Fruit fly (Drosophila melanogaster): Measurements from ENCODE around the gene Aplip1.

Gene Aplip1

DNA sequence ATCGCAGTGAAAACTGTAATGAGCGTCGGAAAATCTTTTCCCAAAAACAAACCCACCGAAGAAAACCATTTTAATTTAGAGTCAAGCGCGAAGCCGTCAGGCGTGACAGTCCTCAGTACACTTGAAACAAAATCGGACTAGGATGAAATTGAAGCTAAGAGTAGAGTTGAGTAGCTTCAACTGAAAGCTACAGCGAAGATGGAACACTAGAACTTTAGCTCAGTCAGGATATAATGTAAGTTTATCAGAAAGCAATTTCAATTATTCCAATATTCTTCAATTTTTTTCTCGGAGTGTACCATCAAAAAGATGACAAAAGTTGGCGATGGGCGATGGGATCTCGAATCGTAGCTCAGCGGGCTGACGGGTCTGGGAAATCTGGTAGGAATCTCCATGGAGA lies 20.3 kb downstream of the Aplip1 start (continued):
- TF ChIP-seq Bteb2 (GFP tag; optimal IDR thresholded peaks at IDR 0.05): no peak
- TF ChIP-seq Fer3 (tag; optimal IDR thresholded peaks at IDR 0.05): peak; percentile 42
- no peak for TF ChIP-seq CG13624 (GFP tag; optimal IDR thresholded peaks at IDR 0.05)
- peak; percentile 33 for TF ChIP-seq CG33213 (GFP tag; optimal IDR thresholded peaks at IDR 0.05)
- no peak for TF ChIP-seq Oaz (GFP tag; IDR thresholded peaks at IDR 0.05)
- peak; percentile 49 for TF ChIP-seq ind (GFP tag; optimal IDR thresholded peaks at IDR 0.05)
- TF ChIP-seq Sry-δ (GFP tag; optimal IDR thresholded peaks at IDR 0.05): peak; percentile 0
- peak; percentile 59; the same call in 1 of the 2 replicates for TF ChIP-seq CG6689 (GFP tag; IDR thresholded peaks at IDR 0.05)
- TF ChIP-seq CG14014 (GFP tag; IDR thresholded peaks at IDR 0.05): no peak
- TF ChIP-seq az2 (GFP tag; optimal IDR thresholded peaks at IDR 0.05): no peak
- no peak for TF ChIP-seq E2f2 (GFP tag; IDR thresholded peaks at IDR 0.05)
- peak; percentile 18 for TF ChIP-seq CG18476 (GFP tag; optimal IDR thresholded peaks at IDR 0.05)
- TF ChIP-seq CG34376 (GFP tag; optimal IDR thresholded peaks at IDR 0.05): no peak
- TF ChIP-seq wek (GFP tag; optimal IDR thresholded peaks at IDR 0.05): no peak
- TF ChIP-seq Chrac-16 (GFP tag; optimal IDR thresholded peaks at IDR 0.05): peak; percentile 17
- TF ChIP-seq Pdp1 (GFP tag; optimal IDR thresholded peaks at IDR 0.05): peak; percentile 11 to 14
- no peak for TF ChIP-seq ash1 (GFP tag; optimal IDR thresholded peaks at IDR 0.05)
- no peak for TF ChIP-seq gro (GFP tag; optimal IDR thresholded peaks at IDR 0.05)
- no peak for TF ChIP-seq CG9437 (GFP tag; optimal IDR thresholded peaks at IDR 0.05)
- TF ChIP-seq nmo (GFP tag; optimal IDR thresholded peaks at IDR 0.05): peak; percentile 55
- TF ChIP-seq usp (GFP tag; optimal IDR thresholded peaks at IDR 0.05): no peak
- TF ChIP-seq kni (GFP tag; optimal IDR thresholded peaks at IDR 0.05): no peak
- no peak for TF ChIP-seq Stat92E (GFP tag; optimal IDR thresholded peaks at IDR 0.05)
- TF ChIP-seq CG3726 (GFP tag; IDR thresholded peaks at IDR 0.05): no peak
- peak; percentile 29 for TF ChIP-seq esg (GFP tag; conservative IDR thresholded peaks at IDR 0.05)
- no peak for TF ChIP-seq tna (GFP tag; IDR thresholded peaks at IDR 0.05; ENCODE audit: partially characterized antibody)
- no peak for TF ChIP-seq Usf (GFP tag; optimal IDR thresholded peaks at IDR 0.05)
- TF ChIP-seq wdn (GFP tag; IDR thresholded peaks at IDR 0.05): no peak
- no peak for TF ChIP-seq Drgx (GFP tag; IDR thresholded peaks at IDR 0.05)
- peak; percentile 19 for TF ChIP-seq CG7556 (GFP tag; optimal IDR thresholded peaks at IDR 0.05)
- no peak for TF ChIP-seq CG1792 (GFP tag; optimal IDR thresholded peaks at IDR 0.05)
- no peak for TF ChIP-seq CG14667 (GFP tag; IDR thresholded peaks at IDR 0.05)
- peak; percentile 56 for TF ChIP-seq CG8388 (GFP tag; optimal IDR thresholded peaks at IDR 0.05)
- TF ChIP-seq B-H2 (GFP tag; optimal IDR thresholded peaks at IDR 0.05): no peak
- no peak for TF ChIP-seq sna (GFP tag; IDR thresholded peaks at IDR 0.05; ENCODE audit: partially characterized antibody)
- TF ChIP-seq ato (GFP tag; IDR thresholded peaks at IDR 0.05; ENCODE audit: partially characterized antibody): no peak
- TF ChIP-seq CG16813 (GFP tag; IDR thresholded peaks at IDR 0.05; ENCODE audit: partially characterized antibody): no peak
- TF ChIP-seq Elba2 (GFP tag; optimal IDR thresholded peaks at IDR 0.05): no peak
- TF ChIP-seq pb (GFP tag; optimal IDR thresholded peaks at IDR 0.05): no peak
- TF ChIP-seq Abd-B (GFP tag; optimal IDR thresholded peaks at IDR 0.05): peak; percentile 14
- no peak for TF ChIP-seq kah (GFP tag; optimal IDR thresholded peaks at IDR 0.05)
- peak; percentile 48 for TF ChIP-seq CG15696 (tag; optimal IDR thresholded peaks at IDR 0.05)
- peak; percentile 53 for TF ChIP-seq tin (GFP tag; optimal IDR thresholded peaks at IDR 0.05)
- TF ChIP-seq CG11456 (GFP tag; IDR thresholded peaks at IDR 0.05): no peak
- TF ChIP-seq zf30C (GFP tag; optimal IDR thresholded peaks at IDR 0.05): no peak
- TF ChIP-seq HLHmδ (GFP tag; optimal IDR thresholded peaks at IDR 0.05): no peak
- no peak for TF ChIP-seq BtbVII (GFP tag; optimal IDR thresholded peaks at IDR 0.05)
- TF ChIP-seq Rfx (GFP tag; IDR thresholded peaks at IDR 0.05): 0 out of 2 replicates have a peak, but pooled peaks have one; percentile 12
- TF ChIP-seq CG5953 (GFP tag; IDR thresholded peaks at IDR 0.05): no peak
- no peak for TF ChIP-seq kay (GFP tag; optimal IDR thresholded peaks at IDR 0.05)
- no peak for TF ChIP-seq jigr1 (GFP tag; IDR thresholded peaks at IDR 0.05)
- TF ChIP-seq CG4854 (GFP tag; optimal IDR thresholded peaks at IDR 0.05): no peak

Data from whole organism, embryonic.